Fruit fly (Drosophila melanogaster): ENCODE data around the gene tbrd-1.

DNA sequence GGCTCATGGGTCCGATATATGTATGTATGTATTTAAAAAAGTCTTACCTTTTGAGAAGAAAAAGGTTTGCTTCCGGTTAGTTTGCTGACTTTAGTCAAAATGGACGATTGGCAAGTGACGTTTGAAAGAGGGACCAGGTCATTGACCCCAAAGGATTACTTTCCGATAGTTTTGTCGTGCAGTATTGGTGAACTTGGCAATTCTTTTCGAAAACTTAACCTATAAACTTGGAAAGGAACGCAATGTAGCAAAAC lies 40.0 kb upstream of the tbrd-1 start, which contains the start of gene RpS19b:
- no peak for TF ChIP-seq CG11902 (GFP tag; optimal IDR thresholded peaks at IDR 0.05)
- no peak for TF ChIP-seq spab (GFP tag; optimal IDR thresholded peaks at IDR 0.05)
- TF ChIP-seq esn (GFP tag; optimal IDR thresholded peaks at IDR 0.05) = no peak
- TF ChIP-seq Gug (GFP tag; IDR thresholded peaks at IDR 0.05) = no peak
- TF ChIP-seq Smox (GFP tag; optimal IDR thresholded peaks at IDR 0.05) = no peak
- no peak for TF ChIP-seq CG31627 (GFP tag; optimal IDR thresholded peaks at IDR 0.05)
- no peak for TF ChIP-seq Sox102F (GFP tag; optimal IDR thresholded peaks at IDR 0.05)
- no peak for TF ChIP-seq achi (GFP tag; optimal IDR thresholded peaks at IDR 0.05)
- no peak for TF ChIP-seq OdsH (GFP tag; optimal IDR thresholded peaks at IDR 0.05)

All from whole organism, prepupa.